Fruit fly (Drosophila melanogaster): ENCODE measurements around the gene PK2-R1.

PK2-R1 gene

dm6 chr3R:13309133-13309711 is 28.9 kb upstream of the PK2-R1 start (continued):
- TF ChIP-seq CG42726 (GFP tag; IDR thresholded peaks at IDR 0.05; ENCODE audit: partially characterized antibody) = peak; percentile 13; the same call in 1 of the 2 replicates
- peak; percentile 11 for TF ChIP-seq CG18011 (GFP tag; optimal IDR thresholded peaks at IDR 0.05)
- TF ChIP-seq CG9727 (GFP tag; optimal IDR thresholded peaks at IDR 0.05) = no peak
- TF ChIP-seq CG18764 (GFP tag; optimal IDR thresholded peaks at IDR 0.05) = no peak
- no peak for TF ChIP-seq CG17912 (GFP tag; optimal IDR thresholded peaks at IDR 0.05)
- TF ChIP-seq CG18476 (GFP tag; optimal IDR thresholded peaks at IDR 0.05) = no peak
- no peak for TF ChIP-seq tio (GFP tag; optimal IDR thresholded peaks at IDR 0.05)
- no peak for TF ChIP-seq CG8359 (GFP tag; optimal IDR thresholded peaks at IDR 0.05; ENCODE audit: borderline replicate concordance)
- TF ChIP-seq CG2712 (tag; optimal IDR thresholded peaks at IDR 0.05) = peak; percentile 1

- TF ChIP-seq CG10654 (GFP tag; optimal IDR thresholded peaks at IDR 0.05) (no peak), CG9215 (GFP tag; IDR thresholded peaks at IDR 0.05) (no peak), Sry-δ (GFP tag; optimal IDR thresholded peaks at IDR 0.05) (no peak), slbo (GFP tag; IDR thresholded peaks at IDR 0.05) (no peak), CG16779 (GFP tag; IDR thresholded peaks at IDR 0.05) (no peak), Bdp1 (GFP tag; optimal IDR thresholded peaks at IDR 0.05) (no peak), Fer3 (tag; optimal IDR thresholded peaks at IDR 0.05) (no peak), Mad (GFP tag; optimal IDR thresholded peaks at IDR 0.05) (no peak)
These were observed 25.0 kb upstream of the PK2-R1 start, which contains the start of gene CG44142 for dm6 chr3R:13313088-13313487. Gene CG44142 (minus strand): TSS chr3R:13313188.

- TF ChIP-seq CG11456 (GFP tag; IDR thresholded peaks at IDR 0.05) (0 out of 3 replicates have a peak, but pooled peaks have one; percentile 13), CG10267 (tag; optimal IDR thresholded peaks at IDR 0.05) (no peak)
These were observed 19.0 kb upstream of the PK2-R1 start, which contains the start of gene CG45080 for dm6 chr3R:13319170-13319569. Gene CG45080 (minus strand): TSS chr3R:13319270.

- TF ChIP-seq sc (optimal IDR thresholded peaks at IDR 0.05) (no peak), sc (GFP tag; optimal IDR thresholded peaks at IDR 0.05) (peak; percentile 27), vvl (GFP tag; IDR thresholded peaks at IDR 0.05) (no peak), stc (GFP tag; IDR thresholded peaks at IDR 0.05) (peak; percentile 57; the same call in 1 of the 2 replicates), Rfx (GFP tag; IDR thresholded peaks at IDR 0.05) (peak; percentile 24; the same call in 1 of the 2 replicates), Lhr (GFP tag; optimal IDR thresholded peaks at IDR 0.05) (peak; percentile 4), CG4424 (GFP tag; optimal IDR thresholded peaks at IDR 0.05) (peak; percentile 20), z (GFP tag; IDR thresholded peaks at IDR 0.05) (peak; percentile 51; the same call in 1 of the 3 replicates), Fer3 (tag; optimal IDR thresholded peaks at IDR 0.05) (peak; percentile 19), CG6813 (GFP tag; optimal IDR thresholded peaks at IDR 0.05) (peak; percentile 20), Sox102F (GFP tag; optimal IDR thresholded peaks at IDR 0.05) (peak; percentile 16), CG13775 (GFP tag; optimal IDR thresholded peaks at IDR 0.05) (peak; percentile 16), CG12744 (GFP tag; optimal IDR thresholded peaks at IDR 0.05) (peak; percentile 31), oc (tag; optimal IDR thresholded peaks at IDR 0.05) (peak; percentile 6), Mes4 (GFP tag; optimal IDR thresholded peaks at IDR 0.05) (peak; percentile 30), Ets97D (GFP tag; optimal IDR thresholded peaks at IDR 0.05) (peak; percentile 96), ttk (GFP tag; IDR thresholded peaks at IDR 0.05) (peak; percentile 30; the same call in 1 of the 2 replicates), CG12071 (GFP tag; optimal IDR thresholded peaks at IDR 0.05) (peak; percentile 67), CTCF (GFP tag; optimal IDR thresholded peaks at IDR 0.05) (peak; percentile 35), Camta (GFP tag; optimal IDR thresholded peaks at IDR 0.05) (no peak), bab2 (GFP tag; optimal IDR thresholded peaks at IDR 0.05) (no peak), Oaz (GFP tag; IDR thresholded peaks at IDR 0.05) (0 out of 2 replicates have a peak, but pooled peaks have one; percentile 20), Med (GFP tag) (peak; percentile 92), CG11085 (GFP tag; IDR thresholded peaks at IDR 0.05) (no peak), CG17385 (GFP tag; optimal IDR thresholded peaks at IDR 0.05) (peak; percentile 41), CG32772 (GFP tag; IDR thresholded peaks at IDR 0.05) (no peak), Meics (GFP tag; optimal IDR thresholded peaks at IDR 0.05) (peak; percentile 31), CG32532 (GFP tag; IDR thresholded peaks at IDR 0.05) (no peak; the same call in 1 of the 2 replicates)
These were observed 18.3 kb upstream of the PK2-R1 start for dm6 chr3R:13319873-13320272.

All from whole organism, embryonic.